Worm (Caenorhabditis elegans): ENCODE measurements around the gene T06D4.2.

ce11 chrII:3383116-3383515 lies 2.6 kb downstream of the T06D4.2 start:
- no peak for TF ChIP-seq nfya-1 (tag; optimal IDR thresholded peaks at IDR 0.05; ENCODE audit: insufficient read depth)
- no peak for TF ChIP-seq elt-3 (tag; optimal IDR thresholded peaks at IDR 0.05)
- TF ChIP-seq nhr-237 (tag; optimal IDR thresholded peaks at IDR 0.05) = no peak
- TF ChIP-seq ceh-82 (tag; optimal IDR thresholded peaks at IDR 0.05) = no peak
- TF ChIP-seq nhr-76 (tag; optimal IDR thresholded peaks at IDR 0.05) = no peak
- no peak for TF ChIP-seq unc-62 (GFP tag; optimal IDR thresholded peaks at IDR 0.05)
- no peak for TF ChIP-seq nhr-28 (tag; optimal IDR thresholded peaks at IDR 0.05)
- no peak for TF ChIP-seq ceh-16 (tag; optimal IDR thresholded peaks at IDR 0.05)
- TF ChIP-seq hmg-11 (tag; optimal IDR thresholded peaks at IDR 0.05) = no peak
- TF ChIP-seq jun-1 (tag; optimal IDR thresholded peaks at IDR 0.05) = no peak
- TF ChIP-seq ZK546.5 (tag; optimal IDR thresholded peaks at IDR 0.05) = no peak
- no peak for TF ChIP-seq unc-39 (tag; optimal IDR thresholded peaks at IDR 0.05)
- TF ChIP-seq ama-1 (optimal IDR thresholded peaks at IDR 0.05) = no peak
- no peak for TF ChIP-seq R02D3.7 (tag; optimal IDR thresholded peaks at IDR 0.05)

Data from whole organism, L3 larva.